Fruit fly (Drosophila melanogaster) whole organism, prepupa: Measurements from ENCODE around the gene CG42512.

Source experiments
- CG16779 ChIP-seq: fragments of 200-800 bp; sonication (Bioruptor generic); optimal IDR thresholded peaks from 3 replicates; lab custom pipeline; 2017; ENCODE audit warnings: missing biosample characterization, mild to moderate bottlenecking, missing genetic modification characterization
- CG31627 ChIP-seq: fragments of 200-800 bp; sonication (Bioruptor generic); optimal IDR thresholded peaks from 3 replicates; lab custom pipeline; 2016; ENCODE audit warnings: missing biosample characterization, missing genetic modification characterization
- CG4318 ChIP-seq: fragments of 200-800 bp; sonication (Bioruptor generic); optimal IDR thresholded peaks from 3 replicates; lab custom pipeline; 2017; ENCODE audit warnings: missing biosample characterization, mild to moderate bottlenecking, missing genetic modification characterization
- CG8119 ChIP-seq: fragments of 200-800 bp; sonication (Bioruptor generic); IDR thresholded peaks from 3 replicates; pipeline ENCODE4 v1.3.6; 2022; ENCODE audit warnings: missing biosample characterization, missing genetic modification characterization
- CG8319 ChIP-seq: fragments of 200-800 bp; sonication (Bioruptor generic); optimal IDR thresholded peaks from 3 replicates; lab custom pipeline; 2016; ENCODE audit warnings: missing biosample characterization, missing genetic modification characterization
- Ets21C ChIP-seq: fragments of 200-800 bp; sonication (Bioruptor generic); optimal IDR thresholded peaks from 3 replicates; lab custom pipeline; 2016; ENCODE audit warnings: missing biosample characterization, missing genetic modification characterization
- Ets96B ChIP-seq: fragments of 200-800 bp; optimal IDR thresholded peaks from 2 replicates; lab custom pipeline; 2019; ENCODE audit warnings: missing biosample characterization, mild to moderate bottlenecking, missing genetic modification characterization, moderate library complexity
- Smox ChIP-seq: fragments of 200-800 bp; sonication (Bioruptor generic); optimal IDR thresholded peaks from 3 replicates; lab custom pipeline; 2016; ENCODE audit warnings: missing biosample characterization, missing genetic modification characterization
- Sox102F ChIP-seq: fragments of 200-800 bp; sonication (Bioruptor generic); optimal IDR thresholded peaks from 2 replicates; lab custom pipeline; 2016; ENCODE audit warnings: missing biosample characterization, mild to moderate bottlenecking, missing genetic modification characterization
- achi ChIP-seq: fragments of 200-800 bp; sonication (Bioruptor generic); optimal IDR thresholded peaks from 3 replicates; lab custom pipeline; 2016; ENCODE audit warnings: missing biosample characterization, missing genetic modification characterization
- esn ChIP-seq: fragments of 200-800 bp; sonication (Bioruptor generic); optimal IDR thresholded peaks from 2 replicates; lab custom pipeline; 2016; ENCODE audit warnings: missing biosample characterization, mild to moderate bottlenecking, missing genetic modification characterization, moderate library complexity
- net ChIP-seq: fragments of 200-800 bp; sonication (Bioruptor generic); optimal IDR thresholded peaks from 3 replicates; lab custom pipeline; 2016; ENCODE audit warnings: missing biosample characterization, missing genetic modification characterization
- salr ChIP-seq, 2 experiments: fragments of 200-800 bp; sonication (Bioruptor generic); optimal IDR thresholded peaks; 3 replicates each; lab custom pipeline; 2016 to 2018; ENCODE audit warnings: missing biosample characterization in 2 of 2, missing genetic modification characterization in 2 of 2, mild to moderate bottlenecking in 1 of 2
- topi ChIP-seq: fragments of 200-800 bp; sonication (Bioruptor generic); optimal IDR thresholded peaks from 3 replicates; lab custom pipeline; 2016; ENCODE audit warnings: missing biosample characterization, missing genetic modification characterization

dm6 chrX:16674538-16674937 is 23.4 kb downstream of the CG42512 start:
- no peak for TF ChIP-seq Ets21C (GFP tag; lab: Kevin White, UChicago)
- no peak for TF ChIP-seq CG16779 (tag; lab: Kevin White, UChicago)
- TF ChIP-seq CG8119 (GFP tag; lab: Robert Waterston, UW), result no peak
- no peak for TF ChIP-seq esn (GFP tag; lab: Kevin White, UChicago)
- no peak for TF ChIP-seq net (GFP tag; lab: Kevin White, UChicago)
- no peak for TF ChIP-seq Smox (GFP tag; lab: Kevin White, UChicago)
- TF ChIP-seq CG4318 (GFP tag; lab: Kevin White, UChicago), result no peak
- TF ChIP-seq CG8319 (GFP tag; lab: Kevin White, UChicago), result no peak
- TF ChIP-seq achi (GFP tag; lab: Kevin White, UChicago), result no peak
- no peak for TF ChIP-seq topi (GFP tag; lab: Kevin White, UChicago)
- no peak for TF ChIP-seq salr (GFP tag; optimal IDR thresholded peaks at IDR 0.05; lab: Kevin White, UChicago)
- TF ChIP-seq Ets96B (tag; lab: Kevin White, UChicago), result no peak
- no peak for TF ChIP-seq CG31627
- no peak for TF ChIP-seq Sox102F
